Worm (Caenorhabditis elegans) whole organism, midembryonic: ENCODE results near the gene snu-23.

Experiments
- T22C8.4 ChIP-seq: fragments of 200-800 bp; sonication (Bioruptor generic); IDR thresholded peaks from 2 replicates; pipeline ENCODE4 v1.3.6; 2022; ENCODE audit warnings: missing genetic modification characterization, missing compliant biosample characterization
- cog-1 ChIP-seq: sonication (generic microtip); optimal IDR thresholded peaks from 2 replicates; lab custom pipeline; 2016; ENCODE audit warnings: missing genetic modification characterization, missing compliant biosample characterization
- flt-1 ChIP-seq: fragments of 200-800 bp; sonication (Bioruptor generic); IDR thresholded peaks from 2 replicates; pipeline ENCODE4 v1.3.6; 2022; ENCODE audit warnings: missing genetic modification characterization, missing compliant biosample characterization
- klf-2 ChIP-seq: fragments of 200-800 bp; sonication (Bioruptor generic); conservative IDR thresholded peaks from 2 replicates; pipeline ENCODE4 v1.3.6; 2022; ENCODE audit warnings: missing genetic modification reagents, missing genetic modification characterization, missing compliant biosample characterization
- med-1 ChIP-seq: sonication (generic microtip); optimal IDR thresholded peaks from 2 replicates; lab custom pipeline; 2017; ENCODE audit warnings: missing genetic modification characterization, mild to moderate bottlenecking, missing compliant biosample characterization, antibody characterized with exemption, missing genetic modification reagents; ENCODE audit not compliant: insufficient read depth
- ref-1 ChIP-seq: fragments of 200-800 bp; sonication (Bioruptor generic); conservative IDR thresholded peaks from 2 replicates; pipeline ENCODE4 v1.3.6; 2022; ENCODE audit warnings: missing genetic modification reagents, missing genetic modification characterization, missing compliant biosample characterization
- tab-1 ChIP-seq: fragments of 200-800 bp; sonication (Bioruptor generic); IDR thresholded peaks from 2 replicates; pipeline ENCODE4 v1.3.6; 2022; ENCODE audit warnings: missing genetic modification characterization, missing compliant biosample characterization
- ztf-23 ChIP-seq: fragments of 200-800 bp; sonication (Bioruptor generic); IDR thresholded peaks from 2 replicates; pipeline ENCODE4 v1.3.6; 2022; ENCODE audit warnings: missing genetic modification reagents, missing genetic modification characterization, missing compliant biosample characterization
- ztf-29 ChIP-seq: fragments of 200-800 bp; sonication (Bioruptor generic); IDR thresholded peaks from 2 replicates; pipeline ENCODE4 v1.3.6; 2022; ENCODE audit warnings: missing genetic modification reagents, missing genetic modification characterization, missing compliant biosample characterization

snu-23 gene

DNA sequence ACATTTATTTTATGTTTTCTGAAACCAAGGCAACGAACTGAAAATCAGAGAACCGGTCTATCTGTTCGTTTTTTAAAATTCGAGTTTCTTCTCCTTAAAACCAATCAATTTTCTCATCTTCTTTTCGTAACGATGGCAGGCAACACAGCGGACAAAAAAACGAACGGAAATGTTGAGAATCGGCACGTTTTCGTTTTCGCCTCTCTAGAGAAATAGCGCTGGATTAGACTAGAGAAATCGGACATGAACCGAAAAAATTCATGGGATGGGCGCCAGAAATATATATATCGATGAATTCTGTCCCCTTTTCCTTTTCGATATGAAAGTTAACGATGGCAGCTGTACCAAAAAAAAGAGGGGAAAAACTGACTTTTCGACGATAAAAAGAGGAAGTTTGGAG lies 47.5 kb downstream of the snu-23 start:
- TF ChIP-seq ztf-29 (GFP tag; lab: Robert Waterston, UW), result no peak
- no peak for TF ChIP-seq med-1 (GFP tag; lab: Kevin White, UChicago)
- no peak for TF ChIP-seq ref-1
- TF ChIP-seq ztf-23, result no peak
- no peak for TF ChIP-seq cog-1 (tag; lab: Kevin White, UChicago)
- TF ChIP-seq klf-2 (GFP tag; lab: Robert Waterston, UW), result no peak
- TF ChIP-seq tab-1, result no peak
- TF ChIP-seq T22C8.4, result no peak
- no peak for TF ChIP-seq flt-1 (GFP tag; lab: Robert Waterston, UW)

DNA sequence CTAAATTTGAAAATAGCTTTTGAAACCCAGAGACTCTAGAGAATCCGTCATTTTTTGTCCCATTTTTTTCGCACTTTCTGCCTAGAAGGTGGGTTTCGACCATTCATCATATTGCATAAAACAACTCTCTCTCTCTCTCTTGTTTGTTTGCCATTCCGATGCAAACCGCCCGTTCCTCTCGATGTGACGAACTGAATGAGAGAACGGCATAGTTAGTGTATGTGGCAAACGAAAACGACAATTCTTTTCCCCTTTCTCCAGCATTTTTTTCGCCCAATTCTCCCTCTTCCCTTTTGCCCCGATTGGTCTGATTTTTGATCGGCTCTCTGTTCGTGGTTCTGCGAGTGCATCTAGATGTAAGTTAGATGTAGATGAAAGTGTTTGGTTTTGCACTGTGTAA lies 48.4 kb downstream of the snu-23 start:
- no peak for TF ChIP-seq T22C8.4

DNA sequence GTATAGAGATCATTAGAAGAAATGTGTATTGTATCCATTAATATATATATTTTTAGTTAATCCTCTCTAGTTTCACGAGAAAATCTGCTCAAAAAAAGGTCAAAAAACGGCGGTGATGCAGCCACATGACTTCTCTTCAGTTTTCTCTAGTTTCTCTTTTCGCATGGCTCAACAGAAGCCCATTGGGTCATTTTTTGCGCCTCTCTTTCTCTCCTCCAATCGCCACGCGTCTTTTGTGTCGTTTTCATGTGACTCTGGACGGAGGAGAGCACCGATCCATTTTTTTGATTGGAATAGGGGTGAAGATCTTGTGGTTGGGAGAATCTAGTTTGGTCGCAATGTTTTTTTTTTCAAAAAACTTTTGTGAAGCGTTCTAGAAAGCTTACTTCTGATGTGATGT lies 49.1 kb downstream of the snu-23 start:
- no peak for TF ChIP-seq T22C8.4
- no peak for TF ChIP-seq cog-1 (tag; lab: Kevin White, UChicago)
- no peak for TF ChIP-seq klf-2 (GFP tag; lab: Robert Waterston, UW)
- no peak for TF ChIP-seq med-1 (GFP tag; lab: Kevin White, UChicago)
- no peak for TF ChIP-seq ztf-29 (GFP tag; lab: Robert Waterston, UW)
- TF ChIP-seq flt-1 (GFP tag; lab: Robert Waterston, UW), result no peak
- TF ChIP-seq ztf-23, result no peak
- TF ChIP-seq ref-1, result no peak
- TF ChIP-seq tab-1, result no peak

ce11 chrIII:7719364-7719936 lies 50.5 kb downstream of the snu-23 start, which contains the start of gene ncl-1:
TSS of gene ncl-1 (plus strand) at chrIII:7719729.
- TF ChIP-seq med-1 (GFP tag; lab: Kevin White, UChicago), result no peak
- no peak for TF ChIP-seq flt-1 (GFP tag; lab: Robert Waterston, UW)
- TF ChIP-seq T22C8.4, result no peak
- no peak for TF ChIP-seq klf-2 (GFP tag; lab: Robert Waterston, UW)
- no peak for TF ChIP-seq cog-1 (tag; lab: Kevin White, UChicago)
- no peak for TF ChIP-seq ztf-23
- TF ChIP-seq tab-1, result no peak
- TF ChIP-seq ref-1, result no peak
- no peak for TF ChIP-seq ztf-29 (GFP tag; lab: Robert Waterston, UW)
